Worm (Caenorhabditis elegans): ENCODE measurements around the gene hpo-40.

hpo-40 gene

DNA sequence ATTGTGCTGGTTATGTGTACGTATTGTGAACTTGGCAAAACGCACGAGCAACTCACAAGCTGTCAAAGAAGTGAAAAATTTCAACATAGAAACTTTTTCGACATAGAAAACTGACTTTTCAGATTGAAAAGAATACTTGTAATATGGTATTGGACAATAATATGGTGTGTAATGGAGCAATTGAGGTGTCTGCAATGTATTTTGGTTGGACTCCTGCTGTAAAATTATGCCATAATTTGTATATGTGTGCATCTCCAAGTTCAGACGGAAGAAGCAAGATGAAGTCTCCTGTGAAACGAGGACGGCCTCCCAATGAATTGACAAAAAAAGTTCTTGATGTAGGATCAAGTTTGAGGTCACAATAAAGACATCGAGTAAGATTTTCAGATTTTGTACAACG, 28.9 kb upstream of the hpo-40 start:
- TF ChIP-seq lin-35 (GFP tag; optimal IDR thresholded peaks at IDR 0.05) (no peak), xbp-1 (tag; optimal IDR thresholded peaks at IDR 0.05) (no peak), nhr-47 (tag; optimal IDR thresholded peaks at IDR 0.05) (no peak), mab-9 (GFP tag; IDR thresholded peaks at IDR 0.05) (no peak), F16B12.6 (tag; optimal IDR thresholded peaks at IDR 0.05) (no peak), efl-1 (optimal IDR thresholded peaks at IDR 0.05) (no peak), efl-1 (GFP tag; optimal IDR thresholded peaks at IDR 0.05 in 1 of 2) (no peak), tbx-2 (tag; optimal IDR thresholded peaks at IDR 0.05) (no peak), aha-1 (tag; optimal IDR thresholded peaks at IDR 0.05) (no peak), fkh-4 (tag; optimal IDR thresholded peaks at IDR 0.05; ENCODE audit: borderline replicate concordance) (no peak), nhr-77 (tag; optimal IDR thresholded peaks at IDR 0.05) (no peak), fkh-10 (GFP tag; optimal IDR thresholded peaks at IDR 0.05) (no peak), fos-1 (tag; optimal IDR thresholded peaks at IDR 0.05) (no peak), swsn-7 (tag; optimal IDR thresholded peaks at IDR 0.05) (no peak)

DNA sequence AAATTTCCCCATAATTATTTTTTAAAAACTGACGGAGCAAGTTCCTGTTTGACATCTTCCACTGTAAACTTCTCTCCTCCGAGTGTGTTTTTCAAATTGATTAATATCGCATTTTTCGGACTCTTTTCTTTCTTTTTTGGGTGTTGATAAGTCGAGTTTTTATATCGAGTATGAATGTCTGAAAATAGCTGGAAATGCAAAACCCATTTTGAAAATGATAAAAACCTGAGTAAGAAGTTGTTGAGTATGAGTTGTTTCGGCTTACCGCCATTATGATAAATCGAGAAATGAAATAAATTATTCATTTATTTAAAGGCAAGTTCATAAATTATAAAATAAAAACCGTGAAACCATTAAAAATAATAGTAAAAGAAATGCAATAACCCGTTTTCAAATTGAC, 27.0 kb upstream of the hpo-40 start, which contains the start of gene ZK856.18:
Gene ZK856.18 (minus strand): TSS at position 289 of the 400 bp plus-strand sequence.
- TF ChIP-seq hlh-17 (GFP tag; optimal IDR thresholded peaks at IDR 0.05; ENCODE audit: borderline replicate concordance) (no peak), unc-98 (GFP tag; IDR thresholded peaks at IDR 0.05) (no peak), elt-3 (tag; optimal IDR thresholded peaks at IDR 0.05) (no peak), blmp-1 (tag; optimal IDR thresholded peaks at IDR 0.05) (no peak), nhr-90 (tag; optimal IDR thresholded peaks at IDR 0.05; ENCODE audit: poor library complexity) (no peak), fkh-10 (GFP tag; optimal IDR thresholded peaks at IDR 0.05) (no peak)

DNA sequence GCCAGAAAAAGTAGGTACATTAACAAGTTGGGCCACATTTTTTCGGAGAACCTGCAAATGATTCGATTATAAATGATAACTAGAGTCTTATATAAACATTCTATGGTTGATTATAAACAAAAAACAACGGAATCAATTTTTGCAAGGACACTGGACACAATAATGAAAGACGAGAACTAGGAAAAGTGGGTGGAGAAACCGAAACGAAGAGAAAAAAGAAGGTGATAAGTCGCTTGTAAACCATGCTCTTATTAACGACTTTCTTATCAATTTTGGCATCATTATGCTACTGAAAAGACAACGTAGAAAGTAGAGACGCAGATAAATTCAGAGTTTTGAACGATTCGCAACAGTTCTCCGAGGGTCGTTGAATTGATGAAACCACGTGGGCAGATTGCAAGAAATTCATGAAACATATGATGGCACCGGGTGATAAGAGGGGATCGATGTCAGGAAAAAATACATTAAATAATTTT, 22.6 kb upstream of the hpo-40 start, which contains the start of gene ZK856.5:
Gene ZK856.5 (minus strand): TSS at position 51 of the 476 bp plus-strand sequence.
- TF ChIP-seq efl-1 (optimal IDR thresholded peaks at IDR 0.05) (no peak), efl-1 (GFP tag; optimal IDR thresholded peaks at IDR 0.05 in 1 of 2) (peak in 1 of 2 experiments; percentile 66), nhr-85 (tag) (peak; percentile 58), elt-2 (tag; optimal IDR thresholded peaks at IDR 0.05) (peak; percentile 90), nhr-90 (tag; optimal IDR thresholded peaks at IDR 0.05; ENCODE audit: poor library complexity) (no peak), aly-2 (tag; optimal IDR thresholded peaks at IDR 0.05) (no peak), nhr-71 (tag; optimal IDR thresholded peaks at IDR 0.05) (peak; percentile 22), lin-35 (GFP tag; optimal IDR thresholded peaks at IDR 0.05) (peak in 1 of 2 experiments; percentile 37)

- TF ChIP-seq lin-15B (tag; optimal IDR thresholded peaks at IDR 0.05), result no peak
- TF ChIP-seq nhr-76 (tag; optimal IDR thresholded peaks at IDR 0.05), result no peak
- no peak for TF ChIP-seq aha-1 (tag; optimal IDR thresholded peaks at IDR 0.05)
- no peak for TF ChIP-seq jun-1 (tag; optimal IDR thresholded peaks at IDR 0.05)
- no peak for TF ChIP-seq efl-1 (optimal IDR thresholded peaks at IDR 0.05)
- no peak for TF ChIP-seq efl-1 (GFP tag; optimal IDR thresholded peaks at IDR 0.05 in 1 of 2)
- no peak for TF ChIP-seq ceh-90 (tag; optimal IDR thresholded peaks at IDR 0.05)
- no peak for TF ChIP-seq C04F5.9 (tag; optimal IDR thresholded peaks at IDR 0.05)
- no peak for TF ChIP-seq mep-1 (tag; optimal IDR thresholded peaks at IDR 0.05)
- no peak for TF ChIP-seq hlh-17 (GFP tag; optimal IDR thresholded peaks at IDR 0.05; ENCODE audit: borderline replicate concordance)
- no peak for TF ChIP-seq egl-27 (tag; optimal IDR thresholded peaks at IDR 0.05)
- no peak for TF ChIP-seq sptf-1 (tag; optimal IDR thresholded peaks at IDR 0.05)
- TF ChIP-seq tbx-2 (tag; optimal IDR thresholded peaks at IDR 0.05), result no peak
- TF ChIP-seq nhr-28 (tag; optimal IDR thresholded peaks at IDR 0.05), result no peak
- TF ChIP-seq ceh-63 (GFP tag; optimal IDR thresholded peaks at IDR 0.05), result no peak
- no peak for TF ChIP-seq rnt-1 (tag; optimal IDR thresholded peaks at IDR 0.05)
- no peak for TF ChIP-seq grh-1 (GFP tag; IDR thresholded peaks at IDR 0.05)
- TF ChIP-seq nhr-20 (tag; optimal IDR thresholded peaks at IDR 0.05), result no peak
- no peak for TF ChIP-seq Y116A8C.19 (tag; optimal IDR thresholded peaks at IDR 0.05; ENCODE audit: borderline replicate concordance)
Observed at ce11 chrV:10191242-10191641, 21.5 kb upstream of the hpo-40 start.
